Fruit fly (Drosophila melanogaster): Measurements from ENCODE around the gene JhI-21.

The JhI-21 gene

DNA sequence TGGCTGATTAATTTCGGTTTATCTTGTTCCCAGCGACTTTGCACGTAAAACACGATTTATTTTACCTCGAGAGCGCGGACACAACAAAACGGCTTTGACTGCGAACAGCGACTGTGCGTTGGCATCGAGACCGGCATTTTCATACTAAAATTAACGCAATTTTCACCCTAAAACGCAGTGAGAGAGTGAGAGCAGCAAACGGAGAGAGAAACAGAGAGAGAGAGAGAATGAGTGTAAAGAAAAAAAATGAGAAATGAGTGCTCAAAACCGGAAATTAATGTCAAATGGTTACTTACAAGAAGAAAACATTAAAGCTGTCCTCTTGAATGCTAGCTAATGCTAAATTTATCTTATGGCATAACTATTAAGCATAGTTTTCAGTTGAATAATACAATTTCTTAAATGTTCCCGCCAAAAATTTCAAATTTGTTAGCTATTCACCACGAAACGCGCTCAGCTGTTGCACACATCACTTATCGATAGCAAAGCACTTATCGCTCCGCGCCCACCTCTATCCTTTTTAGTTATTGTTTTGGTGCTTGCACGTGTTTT lies at the start of gene JhI-21, which contains the start of the genes RpL7-like and CG34164 (continued):
- no peak for TF ChIP-seq CG31224 (GFP tag; IDR thresholded peaks at IDR 0.05)
- TF ChIP-seq jumu (GFP tag; optimal IDR thresholded peaks at IDR 0.05) = no peak
- TF ChIP-seq eve (GFP tag; optimal IDR thresholded peaks at IDR 0.05) = no peak
- no peak for TF ChIP-seq Fer2 (tag; optimal IDR thresholded peaks at IDR 0.05)
- TF ChIP-seq CG6813 (GFP tag; optimal IDR thresholded peaks at IDR 0.05) = no peak
- peak; percentile 8 for TF ChIP-seq CG17829 (tag; optimal IDR thresholded peaks at IDR 0.05)
- no peak for TF ChIP-seq Usf (GFP tag; optimal IDR thresholded peaks at IDR 0.05)
- TF ChIP-seq exex (tag; optimal IDR thresholded peaks at IDR 0.05) = no peak
- TF ChIP-seq dpn (GFP tag; optimal IDR thresholded peaks at IDR 0.05) = no peak
- TF ChIP-seq Dll (GFP tag; IDR thresholded peaks at IDR 0.05; ENCODE audit: partially characterized antibody) = peak; percentile 76; the same call in 3 of the 4 replicates
- peak; percentile 32 for TF ChIP-seq stwl (tag; optimal IDR thresholded peaks at IDR 0.05)
- TF ChIP-seq ham (GFP tag; IDR thresholded peaks at IDR 0.05) = no peak
- no peak for TF ChIP-seq CG33213 (GFP tag; optimal IDR thresholded peaks at IDR 0.05)
- TF ChIP-seq otp (GFP tag; IDR thresholded peaks at IDR 0.05) = no peak; the same call in 2 of the 3 replicates
- TF ChIP-seq Deaf1 (tag; optimal IDR thresholded peaks at IDR 0.05) = no peak
- 0 out of 2 replicates have a peak, but pooled peaks have one; percentile 18 for TF ChIP-seq Drgx (GFP tag; IDR thresholded peaks at IDR 0.05)
- TF ChIP-seq zen (tag; optimal IDR thresholded peaks at IDR 0.05) = peak; percentile 8
- peak in 1 of 3 experiments; percentile 64 for TF ChIP-seq Stat92E (GFP tag; optimal IDR thresholded peaks at IDR 0.05)
- no peak for TF ChIP-seq CG6175 (GFP tag; IDR thresholded peaks at IDR 0.05)
- no peak for TF ChIP-seq gt (GFP tag; IDR thresholded peaks at IDR 0.05)
- TF ChIP-seq bcd (GFP tag; optimal IDR thresholded peaks at IDR 0.05) = no peak
- TF ChIP-seq CG7963 (GFP tag; IDR thresholded peaks at IDR 0.05; ENCODE audit: partially characterized antibody) = peak; percentile 60; the same call in 2 of the 3 replicates
- no peak for TF ChIP-seq Lhr (GFP tag; optimal IDR thresholded peaks at IDR 0.05)
- TF ChIP-seq abd-A (tag; optimal IDR thresholded peaks at IDR 0.05) = no peak
- TF ChIP-seq pum (GFP tag; optimal IDR thresholded peaks at IDR 0.05) = no peak
- no peak for TF ChIP-seq CG7372 (GFP tag; IDR thresholded peaks at IDR 0.05)
- TF ChIP-seq Scr (GFP tag; IDR thresholded peaks at IDR 0.05; ENCODE audit: partially characterized antibody) = peak; percentile 66
- TF ChIP-seq nom (GFP tag; optimal IDR thresholded peaks at IDR 0.05) = peak; percentile 45
- TF ChIP-seq slbo (GFP tag; IDR thresholded peaks at IDR 0.05) = no peak
- TF ChIP-seq CG2120 (GFP tag; optimal IDR thresholded peaks at IDR 0.05) = no peak
- peak; percentile 31; the same call in 1 of the 2 replicates for TF ChIP-seq seq (GFP tag; IDR thresholded peaks at IDR 0.05)
- TF ChIP-seq zfh1 (GFP tag; IDR thresholded peaks at IDR 0.05) = peak; percentile 30; the same call in 1 of the 3 replicates
- no peak for TF ChIP-seq dmrt99B (tag; optimal IDR thresholded peaks at IDR 0.05)
- TF ChIP-seq CG12942 (GFP tag; optimal IDR thresholded peaks at IDR 0.05) = no peak
- TF ChIP-seq CG5245 (GFP tag; optimal IDR thresholded peaks at IDR 0.05) = no peak
- no peak for TF ChIP-seq bab2 (GFP tag; optimal IDR thresholded peaks at IDR 0.05)
- peak; percentile 64 for TF ChIP-seq bbx (GFP tag; IDR thresholded peaks at IDR 0.05; ENCODE audit: partially characterized antibody)
- no peak for TF ChIP-seq CG9609 (GFP tag; optimal IDR thresholded peaks at IDR 0.05)
- TF ChIP-seq CG2678 (tag; optimal IDR thresholded peaks at IDR 0.05) = no peak
- no peak for TF ChIP-seq Mad (GFP tag; optimal IDR thresholded peaks at IDR 0.05)
- no peak for TF ChIP-seq Gsc (GFP tag; IDR thresholded peaks at IDR 0.05)
- TF ChIP-seq Atf-2 (GFP tag; optimal IDR thresholded peaks at IDR 0.05) = no peak
- peak; percentile 43 for TF ChIP-seq Sin3A (optimal IDR thresholded peaks at IDR 0.05)
- TF ChIP-seq CG7357 (GFP tag; IDR thresholded peaks at IDR 0.05) = no peak
- no peak for TF ChIP-seq sr (GFP tag; IDR thresholded peaks at IDR 0.05)
- no peak for TF ChIP-seq Abd-B (GFP tag; optimal IDR thresholded peaks at IDR 0.05)
- TF ChIP-seq klu (GFP tag; IDR thresholded peaks at IDR 0.05) = no peak
- TF ChIP-seq tin (GFP tag; optimal IDR thresholded peaks at IDR 0.05) = no peak
- TF ChIP-seq ac (GFP tag; optimal IDR thresholded peaks at IDR 0.05) = no peak
- TF ChIP-seq Bdp1 (GFP tag; optimal IDR thresholded peaks at IDR 0.05) = no peak
- peak; percentile 78; the same call in 2 of the 3 replicates for TF ChIP-seq CG34422 (GFP tag; IDR thresholded peaks at IDR 0.05)
